Fruit fly (Drosophila melanogaster) whole organism: Measurements from ENCODE around the gene rho-6.

Experiments
- CG8478 ChIP-seq: fragments of >200 bp; optimal IDR thresholded peaks from 2 replicates; lab custom pipeline; 2018; ENCODE audit warnings: inconsistent platforms
- Dll ChIP-seq: fragments of >200 bp; optimal IDR thresholded peaks from 2 replicates; lab custom pipeline; 2017
- EcR ChIP-seq, 2 experiments: fragments of >200 bp; optimal IDR thresholded peaks; 2 replicates each; lab custom pipeline; 2017; ENCODE audit warnings: missing biosample characterization in 2 of 2, missing genetic modification characterization in 2 of 2, missing genetic modification reagents in 2 of 2
- pan ChIP-seq: fragments of >200 bp; optimal IDR thresholded peaks from 2 replicates; lab custom pipeline; 2017
- psq ChIP-seq: fragments of >200 bp; optimal IDR thresholded peaks from 2 replicates; lab custom pipeline; 2017
- usp ChIP-seq: fragments of >200 bp; optimal IDR thresholded peaks from 2 replicates; lab custom pipeline; 2017; ENCODE audit warnings: missing biosample characterization, missing genetic modification characterization, mixed read lengths

Gene rho-6

dm6 chr2L:12092719-12093118, 40.5 kb downstream of the rho-6 start:
- no peak for TF ChIP-seq psq (lab: Kevin White, UChicago)
- TF ChIP-seq EcR (GFP tag; optimal IDR thresholded peaks at IDR 0.05; lab: Kevin White, UChicago) = no peak
- TF ChIP-seq CG8478 (lab: Kevin White, UChicago) = no peak

dm6 chr2L:12092041-12092440, 41.2 kb downstream of the rho-6 start:
- no peak for TF ChIP-seq EcR (GFP tag; optimal IDR thresholded peaks at IDR 0.05; lab: Kevin White, UChicago)
- no peak for TF ChIP-seq Dll (lab: Kevin White, UChicago)

dm6 chr2L:12091522-12091921, 41.7 kb downstream of the rho-6 start, which contains the start of gene Pex19:
TSS of gene Pex19 (plus strand) at chr2L:12091822.
- TF ChIP-seq EcR (GFP tag; optimal IDR thresholded peaks at IDR 0.05; lab: Kevin White, UChicago) (no peak), Dll (lab: Kevin White, UChicago) (no peak), psq (lab: Kevin White, UChicago) (no peak), pan (lab: Kevin White, UChicago) (no peak), CG8478 (lab: Kevin White, UChicago) (no peak), usp (GFP tag; lab: Kevin White, UChicago) (no peak)

dm6 chr2L:12089145-12089544, 44.1 kb downstream of the rho-6 start:
- no peak for TF ChIP-seq Dll (lab: Kevin White, UChicago)
- TF ChIP-seq EcR (GFP tag; optimal IDR thresholded peaks at IDR 0.05; lab: Kevin White, UChicago) = no peak
- no peak for TF ChIP-seq CG8478 (lab: Kevin White, UChicago)
- no peak for TF ChIP-seq usp (GFP tag; lab: Kevin White, UChicago)
- TF ChIP-seq pan (lab: Kevin White, UChicago) = no peak
- TF ChIP-seq psq (lab: Kevin White, UChicago) = no peak

dm6 chr2L:12087442-12087841, 45.8 kb downstream of the rho-6 start:
- no peak for TF ChIP-seq pan (lab: Kevin White, UChicago)
- TF ChIP-seq Dll (lab: Kevin White, UChicago) = no peak
- TF ChIP-seq EcR (GFP tag; optimal IDR thresholded peaks at IDR 0.05; lab: Kevin White, UChicago) = no peak

- no peak for TF ChIP-seq Dll (lab: Kevin White, UChicago)
- TF ChIP-seq EcR (GFP tag; optimal IDR thresholded peaks at IDR 0.05; lab: Kevin White, UChicago) = no peak
- no peak for TF ChIP-seq CG8478 (lab: Kevin White, UChicago)
- TF ChIP-seq psq (lab: Kevin White, UChicago) = no peak
- no peak for TF ChIP-seq pan (lab: Kevin White, UChicago)
- no peak for TF ChIP-seq usp (GFP tag; lab: Kevin White, UChicago)
Measured at dm6 chr2L:12085619-12086171, 47.5 kb downstream of the rho-6 start, which contains the start of gene prd. TSS of gene prd (minus strand) at chr2L:12085827.

dm6 chr2L:12085010-12085409, 48.2 kb downstream of the rho-6 start:
- TF ChIP-seq psq (lab: Kevin White, UChicago) = no peak
- TF ChIP-seq usp (GFP tag; lab: Kevin White, UChicago) = no peak
- TF ChIP-seq EcR (GFP tag; optimal IDR thresholded peaks at IDR 0.05; lab: Kevin White, UChicago) = no peak
- no peak for TF ChIP-seq pan (lab: Kevin White, UChicago)
- no peak for TF ChIP-seq CG8478 (lab: Kevin White, UChicago)
- TF ChIP-seq Dll (lab: Kevin White, UChicago) = no peak

dm6 chr2L:12081118-12081665, 52.0 kb downstream of the rho-6 start:
- no peak for TF ChIP-seq usp (GFP tag; lab: Kevin White, UChicago)
- no peak for TF ChIP-seq pan (lab: Kevin White, UChicago)
- no peak for TF ChIP-seq CG8478 (lab: Kevin White, UChicago)
- no peak for TF ChIP-seq psq (lab: Kevin White, UChicago)
- TF ChIP-seq Dll (lab: Kevin White, UChicago) = no peak
- no peak for TF ChIP-seq EcR (GFP tag; optimal IDR thresholded peaks at IDR 0.05; lab: Kevin White, UChicago)
